Fruit fly (Drosophila melanogaster) whole organism, embryonic: Measurements from ENCODE around the gene Dmtn.

Source experiments
- Bdp1 ChIP-seq: fragments of 200-800 bp; sonication (Bioruptor generic); optimal IDR thresholded peaks from 3 replicates; lab custom pipeline; 2016; ENCODE audit warnings: missing biosample characterization, missing genetic modification characterization
- Bgb ChIP-seq: fragments of 200-800 bp; sonication (Bioruptor generic); IDR thresholded peaks from 2 replicates; pipeline ENCODE4 v1.3.6; 2022; ENCODE audit warnings: missing biosample characterization, missing genetic modification characterization; ENCODE audit not compliant: partially characterized antibody
- Blimp-1 ChIP-seq: fragments of 200-800 bp; sonication (Bioruptor generic); optimal IDR thresholded peaks from 3 replicates; lab custom pipeline; 2018; ENCODE audit warnings: missing biosample characterization, missing genetic modification characterization, mild to moderate bottlenecking, moderate library complexity, missing genetic modification reagents
- CG11398 ChIP-seq: fragments of 200-800 bp; sonication (Bioruptor generic); optimal IDR thresholded peaks from 2 replicates; lab custom pipeline; 2016; ENCODE audit warnings: missing biosample characterization, missing genetic modification characterization
- CG11504 ChIP-seq: fragments of 200-800 bp; sonication (Bioruptor generic); optimal IDR thresholded peaks from 3 replicates; lab custom pipeline; 2019; ENCODE audit warnings: missing biosample characterization, mild to moderate bottlenecking, missing genetic modification characterization, moderate library complexity
- CG12391 ChIP-seq: fragments of 200-800 bp; sonication (Bioruptor generic); optimal IDR thresholded peaks from 3 replicates; lab custom pipeline; 2018; ENCODE audit warnings: missing biosample characterization, mild to moderate bottlenecking, missing genetic modification characterization, moderate library complexity
- CG12769 ChIP-seq: fragments of 200-800 bp; sonication (Bioruptor generic); optimal IDR thresholded peaks from 2 replicates; lab custom pipeline; 2019; ENCODE audit warnings: missing biosample characterization, mild to moderate bottlenecking, missing genetic modification characterization, moderate library complexity
- CG13123 ChIP-seq: fragments of 200-800 bp; sonication (Bioruptor generic); optimal IDR thresholded peaks from 2 replicates; lab custom pipeline; 2016; ENCODE audit warnings: missing biosample characterization, missing genetic modification characterization
- CG13424 ChIP-seq: fragments of 200-800 bp; sonication (Bioruptor generic); optimal IDR thresholded peaks from 2 replicates; lab custom pipeline; 2019; ENCODE audit warnings: missing biosample characterization, mild to moderate bottlenecking, missing genetic modification characterization, moderate library complexity
- CG13775 ChIP-seq: fragments of 200-800 bp; sonication (Bioruptor generic); optimal IDR thresholded peaks from 3 replicates; lab custom pipeline; 2017; ENCODE audit warnings: missing biosample characterization, mild to moderate bottlenecking, missing genetic modification characterization
- CG14050 ChIP-seq: fragments of 200-800 bp; sonication (Bioruptor generic); IDR thresholded peaks from 3 replicates; pipeline ENCODE4 v1.3.6; 2022; ENCODE audit warnings: missing biosample characterization, missing genetic modification characterization
- CG15696 ChIP-seq: fragments of 200-800 bp; sonication (Bioruptor generic); optimal IDR thresholded peaks from 2 replicates; lab custom pipeline; 2019; ENCODE audit warnings: missing biosample characterization, mild to moderate bottlenecking, missing genetic modification characterization, moderate library complexity
- CG17359 ChIP-seq: fragments of 200-800 bp; sonication (Bioruptor generic); optimal IDR thresholded peaks from 3 replicates; lab custom pipeline; 2018; ENCODE audit warnings: missing biosample characterization, mild to moderate bottlenecking, missing genetic modification characterization, moderate library complexity
- CG2202 ChIP-seq: fragments of 200-800 bp; sonication (Bioruptor generic); optimal IDR thresholded peaks from 2 replicates; lab custom pipeline; 2018; ENCODE audit warnings: missing biosample characterization, mild to moderate bottlenecking, missing genetic modification characterization
- CG2875 ChIP-seq: fragments of 200-800 bp; sonication (Bioruptor generic); optimal IDR thresholded peaks from 2 replicates; lab custom pipeline; 2017; ENCODE audit warnings: missing biosample characterization, mild to moderate bottlenecking, missing genetic modification characterization, missing genetic modification reagents
- CG31441 ChIP-seq: fragments of 200-800 bp; sonication (Bioruptor generic); IDR thresholded peaks from 2 replicates; pipeline ENCODE4 v1.3.6; 2022; ENCODE audit warnings: missing biosample characterization, missing genetic modification characterization
- CG32767 ChIP-seq: fragments of 200-800 bp; sonication (Bioruptor generic); IDR thresholded peaks from 2 replicates; pipeline ENCODE4 v1.3.6; 2022; ENCODE audit warnings: missing biosample characterization, missing genetic modification characterization
- CG33213 ChIP-seq: fragments of 200-800 bp; sonication (Bioruptor generic); optimal IDR thresholded peaks from 3 replicates; lab custom pipeline; 2016; ENCODE audit warnings: missing biosample characterization, missing genetic modification characterization
- CG3726 ChIP-seq: fragments of 200-800 bp; sonication (Bioruptor generic); IDR thresholded peaks from 3 replicates; pipeline ENCODE4, ENCODE4 v1.3.6; 2022; ENCODE audit warnings: missing biosample characterization, missing genetic modification characterization
- CG6689 ChIP-seq: fragments of 200-800 bp; sonication (Bioruptor generic); IDR thresholded peaks from 2 replicates; pipeline ENCODE4 v1.3.6; 2022; ENCODE audit warnings: missing biosample characterization, missing genetic modification characterization
- CG7556 ChIP-seq: fragments of 200-800 bp; sonication (Bioruptor generic); optimal IDR thresholded peaks from 2 replicates; lab custom pipeline; 2017; ENCODE audit warnings: missing biosample characterization, mild to moderate bottlenecking, missing genetic modification characterization
- CG7839 ChIP-seq: fragments of 200-800 bp; sonication (Bioruptor generic); optimal IDR thresholded peaks from 3 replicates; lab custom pipeline; 2018; ENCODE audit warnings: missing biosample characterization, mild to moderate bottlenecking, missing genetic modification characterization, moderate library complexity
- CkIIα-i1 ChIP-seq: fragments of 200-800 bp; sonication (Bioruptor generic); IDR thresholded peaks from 2 replicates; pipeline ENCODE4 v1.3.6; 2022; ENCODE audit warnings: missing biosample characterization, missing genetic modification characterization
- D19B ChIP-seq: fragments of 200-800 bp; sonication (Bioruptor generic); optimal IDR thresholded peaks from 2 replicates; lab custom pipeline; 2017; ENCODE audit warnings: missing biosample characterization, mild to moderate bottlenecking, missing genetic modification characterization
- Ets97D ChIP-seq: fragments of 200-800 bp; sonication (Bioruptor generic); optimal IDR thresholded peaks from 3 replicates; lab custom pipeline; 2016; ENCODE audit warnings: missing biosample characterization, missing genetic modification characterization
- H15 ChIP-seq: fragments of 200-800 bp; sonication (Bioruptor generic); IDR thresholded peaks from 3 replicates; pipeline ENCODE4 v1.3.6; 2022; ENCODE audit warnings: missing biosample characterization, missing genetic modification characterization
- HmgD ChIP-seq: fragments of 200-800 bp; sonication (Bioruptor generic); optimal IDR thresholded peaks from 3 replicates; lab custom pipeline; 2016; ENCODE audit warnings: missing biosample characterization, missing genetic modification characterization
- Hmx ChIP-seq: fragments of 200-800 bp; sonication (Bioruptor generic); optimal IDR thresholded peaks from 2 replicates; lab custom pipeline; 2016; ENCODE audit warnings: missing biosample characterization, missing genetic modification characterization
- MBD-R2 ChIP-seq: fragments of 200-800 bp; sonication (Bioruptor generic); IDR thresholded peaks from 2 replicates; pipeline ENCODE4 v1.3.6; 2022; ENCODE audit warnings: missing biosample characterization, missing genetic modification characterization
- NFAT ChIP-seq: fragments of 200-800 bp; sonication (Bioruptor generic); IDR thresholded peaks from 2 replicates; pipeline ENCODE4 v1.3.6; 2022; ENCODE audit warnings: missing biosample characterization, missing genetic modification characterization
- Scr ChIP-seq: fragments of 200-800 bp; sonication (Bioruptor generic); IDR thresholded peaks from 2 replicates; pipeline ENCODE4 v1.3.6; 2022; ENCODE audit warnings: missing biosample characterization, missing genetic modification characterization; ENCODE audit not compliant: partially characterized antibody
- al ChIP-seq: fragments of 200-800 bp; sonication (Bioruptor generic); IDR thresholded peaks from 2 replicates; pipeline ENCODE4 v1.3.6; 2022; ENCODE audit warnings: missing biosample characterization, missing genetic modification characterization
- bsh ChIP-seq, 2 experiments: fragments of 200-800 bp; sonication (Bioruptor generic); optimal IDR thresholded peaks; 2 replicates each; lab custom pipeline; 2017 to 2018; ENCODE audit warnings: mild to moderate bottlenecking in 2 of 2, missing biosample characterization in 2 of 2, missing genetic modification characterization in 2 of 2, moderate library complexity in 1 of 2
- corto ChIP-seq: fragments of 200-800 bp; sonication (Bioruptor generic); optimal IDR thresholded peaks from 2 replicates; lab custom pipeline; 2016; ENCODE audit warnings: missing biosample characterization, mild to moderate bottlenecking, missing genetic modification characterization, moderate library complexity
- dan ChIP-seq: fragments of 200-800 bp; sonication (Bioruptor generic); IDR thresholded peaks from 2 replicates; pipeline ENCODE4 v1.3.6; 2022; ENCODE audit warnings: missing biosample characterization, missing genetic modification characterization
- disco-r ChIP-seq: fragments of 200-800 bp; sonication (Bioruptor generic); optimal IDR thresholded peaks from 2 replicates; lab custom pipeline; 2016; ENCODE audit warnings: missing biosample characterization, missing genetic modification characterization
- ftz-f1 ChIP-seq: fragments of 200-800 bp; sonication (Bioruptor generic); optimal IDR thresholded peaks from 2 replicates; lab custom pipeline; 2016; ENCODE audit warnings: missing biosample characterization, missing genetic modification characterization
- grn ChIP-seq: fragments of 200-800 bp; sonication (Bioruptor generic); optimal IDR thresholded peaks from 3 replicates; lab custom pipeline; 2017; ENCODE audit warnings: missing biosample characterization, missing genetic modification characterization
- gsb-n ChIP-seq: fragments of 200-800 bp; sonication (Bioruptor generic); optimal IDR thresholded peaks from 3 replicates; lab custom pipeline; 2018; ENCODE audit warnings: missing biosample characterization, mild to moderate bottlenecking, missing genetic modification characterization
- ham ChIP-seq: fragments of 200-800 bp; sonication (Bioruptor generic); IDR thresholded peaks from 2 replicates; pipeline ENCODE4 v1.3.6; 2022; ENCODE audit warnings: missing biosample characterization, missing genetic modification characterization
- kay ChIP-seq: fragments of 200-800 bp; sonication (Bioruptor generic); optimal IDR thresholded peaks from 2 replicates; lab custom pipeline; 2016; ENCODE audit warnings: missing biosample characterization, missing genetic modification characterization
- knrl ChIP-seq: fragments of 200-800 bp; sonication (Bioruptor generic); IDR thresholded peaks from 3 replicates; pipeline ENCODE4 v1.3.6; 2022; ENCODE audit warnings: missing biosample characterization, missing genetic modification characterization; ENCODE audit not compliant: partially characterized antibody
- lilli ChIP-seq: fragments of 200-800 bp; sonication (Bioruptor generic); optimal IDR thresholded peaks from 3 replicates; lab custom pipeline; 2016; ENCODE audit warnings: missing biosample characterization, missing genetic modification characterization
- lmd ChIP-seq: fragments of 200-800 bp; sonication (Bioruptor generic); IDR thresholded peaks from 2 replicates; pipeline ENCODE4 v1.3.6; 2022; ENCODE audit warnings: missing biosample characterization, missing genetic modification characterization
- sens ChIP-seq: fragments of 200-800 bp; sonication (Bioruptor generic); peaks from one replicate; lab custom pipeline; 2016; ENCODE audit warnings: missing biosample characterization, missing genetic modification characterization
- seq ChIP-seq: fragments of 200-800 bp; sonication (Bioruptor generic); IDR thresholded peaks from 2 replicates; pipeline ENCODE4 v1.3.6; 2022; ENCODE audit warnings: missing biosample characterization, missing genetic modification characterization
- sr ChIP-seq: fragments of 200-800 bp; sonication (Bioruptor generic); IDR thresholded peaks from 3 replicates; pipeline ENCODE4 v1.3.6; 2022; ENCODE audit warnings: missing biosample characterization, missing genetic modification characterization
- stwl ChIP-seq: fragments of 200-800 bp; sonication (Bioruptor generic); optimal IDR thresholded peaks from 3 replicates; lab custom pipeline; 2018; ENCODE audit warnings: missing biosample characterization, mild to moderate bottlenecking, missing genetic modification characterization, moderate library complexity
- ttk ChIP-seq: fragments of 200-800 bp; sonication (Bioruptor generic); IDR thresholded peaks from 2 replicates; pipeline ENCODE4 v2.1.2; 2022; ENCODE audit warnings: missing biosample characterization, missing genetic modification characterization

The Dmtn gene

DNA sequence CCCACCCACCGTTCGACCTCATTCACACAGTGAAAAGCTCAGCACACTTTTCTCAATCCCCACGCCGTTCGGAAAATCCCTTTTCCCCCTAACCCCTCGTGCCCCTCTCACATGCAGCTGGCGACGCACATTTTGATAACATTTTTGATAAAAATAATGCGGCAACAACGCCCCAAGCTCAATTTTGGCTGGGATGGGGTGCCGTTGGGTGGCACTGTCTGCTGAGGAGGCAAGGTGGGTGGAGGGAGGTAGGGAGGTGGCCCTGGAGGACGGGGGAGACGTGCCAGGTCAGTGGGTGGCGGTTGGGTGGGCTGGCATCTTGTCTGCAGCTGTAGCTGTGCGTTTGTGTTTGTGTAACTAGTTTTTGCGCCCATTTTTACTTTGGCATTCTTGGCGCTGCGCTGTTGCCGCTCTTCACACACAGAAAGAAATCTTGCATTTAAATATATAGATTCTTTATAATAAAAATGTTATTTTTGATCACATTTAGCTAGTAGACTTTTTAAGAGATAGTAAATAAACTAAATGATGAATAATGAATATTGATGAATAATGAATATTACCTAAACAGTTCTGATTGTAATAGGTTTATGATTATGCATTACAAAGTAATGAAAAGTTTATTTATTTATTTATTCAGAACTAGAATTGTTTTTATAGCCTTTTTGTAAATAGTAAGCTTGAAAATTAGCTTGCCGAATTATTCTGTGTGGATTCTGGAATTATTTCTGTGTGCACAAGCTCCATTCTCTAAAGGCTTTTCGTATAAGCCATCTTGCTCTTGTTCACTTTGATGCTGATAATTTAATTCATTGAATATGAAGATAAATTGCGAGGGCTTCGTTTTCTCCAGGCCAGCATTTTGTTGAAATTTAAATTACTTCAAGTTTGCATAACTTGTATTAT, 9.0 kb upstream of the Dmtn start (continued):
- peak; percentile 76 for TF ChIP-seq CG7556 (GFP tag; lab: Kevin White, UChicago)
- TF ChIP-seq MBD-R2: no peak
- peak; percentile 26; the same call in 1 of the 2 replicates for TF ChIP-seq CG6689 (GFP tag; lab: Robert Waterston, UW)
- TF ChIP-seq Scr (GFP tag; lab: Robert Waterston, UW): no peak
- TF ChIP-seq sr (GFP tag; lab: Robert Waterston, UW): peak; percentile 44; the same call in 1 of the 3 replicates
- TF ChIP-seq stwl (tag; lab: Kevin White, UChicago): no peak
- no peak for TF ChIP-seq CG3726 (GFP tag; lab: Robert Waterston, UW)
- TF ChIP-seq CG13123 (GFP tag; lab: Kevin White, UChicago): no peak
- no peak for TF ChIP-seq al (GFP tag; lab: Robert Waterston, UW)
- TF ChIP-seq gsb-n (tag; lab: Kevin White, UChicago): peak; percentile 40
- no peak for TF ChIP-seq HmgD (GFP tag; lab: Kevin White, UChicago)
- TF ChIP-seq corto (GFP tag; lab: Kevin White, UChicago): no peak
- no peak for TF ChIP-seq CG2875
- TF ChIP-seq knrl (GFP tag; lab: Robert Waterston, UW): no peak
- TF ChIP-seq CG12391 (tag; lab: Kevin White, UChicago): peak; percentile 51
- no peak for TF ChIP-seq disco-r (GFP tag; lab: Kevin White, UChicago)
- peak; percentile 6 for TF ChIP-seq lilli (GFP tag; lab: Kevin White, UChicago)
- TF ChIP-seq CG2202 (tag; lab: Kevin White, UChicago): no peak
- no peak for TF ChIP-seq D19B (GFP tag; lab: Kevin White, UChicago)
- peak; percentile 74 for TF ChIP-seq CG11504 (tag; lab: Kevin White, UChicago)
- TF ChIP-seq CG32767: no peak
- TF ChIP-seq kay: no peak
- TF ChIP-seq CG17359 (tag; lab: Kevin White, UChicago): peak; percentile 48
- TF ChIP-seq CkIIα-i1 (GFP tag; lab: Robert Waterston, UW): no peak
- no peak for TF ChIP-seq ftz-f1
- TF ChIP-seq lmd (GFP tag; lab: Robert Waterston, UW): 0 out of 2 replicates have a peak, but pooled peaks have one; percentile 33
- TF ChIP-seq ham (GFP tag; lab: Robert Waterston, UW): no peak
- TF ChIP-seq Blimp-1 (GFP tag; lab: Kevin White, UChicago): peak; percentile 41
- TF ChIP-seq Bdp1 (GFP tag; lab: Kevin White, UChicago): no peak
- TF ChIP-seq CG13424 (tag; lab: Kevin White, UChicago): peak; percentile 46
- no peak for TF ChIP-seq Hmx
- TF ChIP-seq NFAT (GFP tag; lab: Robert Waterston, UW): no peak
- no peak for TF ChIP-seq CG33213
- peak; percentile 64 for TF ChIP-seq grn
- no peak for TF ChIP-seq ttk (GFP tag; lab: Robert Waterston, UW)
- TF ChIP-seq CG15696: no peak
- peak; percentile 62 for TF ChIP-seq CG31441
- no peak for TF ChIP-seq H15 (GFP tag; lab: Robert Waterston, UW)
- peak; percentile 90 for TF ChIP-seq CG12769
- TF ChIP-seq CG13775 (GFP tag; lab: Kevin White, UChicago): peak; percentile 8
- TF ChIP-seq Bgb (GFP tag; lab: Robert Waterston, UW): peak; percentile 34; the same call in 1 of the 2 replicates
- TF ChIP-seq seq: no peak
- TF ChIP-seq sens (GFP tag; lab: Kevin White, UChicago): peak; percentile 74
- TF ChIP-seq bsh (GFP tag; optimal IDR thresholded peaks at IDR 0.05; lab: Kevin White, UChicago): peak in 1 of 2 experiments; percentile 45
- no peak for TF ChIP-seq CG14050 (GFP tag; lab: Robert Waterston, UW)
- peak; percentile 67 for TF ChIP-seq CG7839
- TF ChIP-seq dan (GFP tag; lab: Robert Waterston, UW): no peak
- TF ChIP-seq CG11398: no peak
- TF ChIP-seq Ets97D (GFP tag; lab: Kevin White, UChicago): no peak
